Worm (Caenorhabditis elegans): ENCODE measurements around the gene R10E4.1.

ce11 chrIII:4230092-4230491 lies 39.5 kb upstream of the R10E4.1 start:
- TF ChIP-seq him-1 (tag; optimal IDR thresholded peaks at IDR 0.05) (no peak), dao-5 (tag; optimal IDR thresholded peaks at IDR 0.05) (no peak)
